Fruit fly (Drosophila melanogaster): ENCODE data around the gene mrt.
A peak's percentile ranks its signal among the peaks of the same experiment; 100 is the strongest.

Gene mrt

DNA sequence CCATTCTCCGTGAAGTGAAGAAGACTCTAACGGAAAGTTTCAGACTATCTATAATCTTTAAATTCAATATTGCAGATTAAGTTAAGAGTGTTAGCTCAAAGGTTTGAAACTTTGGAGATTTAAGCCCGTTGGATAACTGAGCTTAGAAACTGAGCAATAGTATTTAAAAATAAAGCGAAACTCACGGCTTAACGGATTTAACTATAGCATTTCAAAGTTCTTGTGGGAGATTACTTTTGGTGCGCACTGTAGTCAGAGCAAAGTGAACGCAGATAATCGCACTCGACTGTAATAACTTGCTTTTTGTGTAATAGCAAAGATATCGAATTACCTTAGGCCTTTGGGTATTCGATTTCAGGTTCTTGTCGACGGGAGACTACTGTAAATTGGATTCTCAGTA is at the start of gene mrt (continued):
- TF ChIP-seq Nf-YB (GFP tag; optimal IDR thresholded peaks at IDR 0.05) = peak; percentile 33
- no peak for TF ChIP-seq stc (GFP tag; IDR thresholded peaks at IDR 0.05)
- peak; percentile 37 for TF ChIP-seq schlank (tag; optimal IDR thresholded peaks at IDR 0.05)
- TF ChIP-seq gem (tag; optimal IDR thresholded peaks at IDR 0.05) = peak; percentile 66
- peak; percentile 46 for TF ChIP-seq CG11398 (GFP tag; optimal IDR thresholded peaks at IDR 0.05)
- no peak for TF ChIP-seq cg (GFP tag; optimal IDR thresholded peaks at IDR 0.05)
- TF ChIP-seq CG16813 (GFP tag; IDR thresholded peaks at IDR 0.05; ENCODE audit: partially characterized antibody) = no peak
- TF ChIP-seq rib (GFP tag; IDR thresholded peaks at IDR 0.05) = 0 out of 2 replicates have a peak, but pooled peaks have one; percentile 9
- no peak for TF ChIP-seq CkIIα-i1 (GFP tag; IDR thresholded peaks at IDR 0.05)
- TF ChIP-seq CG8290 (GFP tag; optimal IDR thresholded peaks at IDR 0.05) = peak; percentile 21
- peak in 1 of 2 experiments; percentile 55 for TF ChIP-seq CG8290 (tag; optimal IDR thresholded peaks at IDR 0.05)
- TF ChIP-seq Jarid2 (GFP tag; optimal IDR thresholded peaks at IDR 0.05) = no peak
- no peak for TF ChIP-seq cas (GFP tag; IDR thresholded peaks at IDR 0.05)
- TF ChIP-seq CG10565 (GFP tag; optimal IDR thresholded peaks at IDR 0.05) = no peak
- no peak for TF ChIP-seq CG9797 (GFP tag; optimal IDR thresholded peaks at IDR 0.05)
- peak; percentile 55 for TF ChIP-seq CG18599 (GFP tag; optimal IDR thresholded peaks at IDR 0.05)
- peak; percentile 42 for TF ChIP-seq CrebB (tag; optimal IDR thresholded peaks at IDR 0.05)
- no peak for TF ChIP-seq CG10147 (GFP tag; optimal IDR thresholded peaks at IDR 0.05)
- peak; percentile 53 for TF ChIP-seq CG2712 (tag; optimal IDR thresholded peaks at IDR 0.05)
- no peak for TF ChIP-seq tap (tag; optimal IDR thresholded peaks at IDR 0.05)
- TF ChIP-seq CG1603 (tag; optimal IDR thresholded peaks at IDR 0.05) = peak; percentile 31
- no peak for TF ChIP-seq fd102C (GFP tag; optimal IDR thresholded peaks at IDR 0.05)
- 0 out of 2 replicates have a peak, but pooled peaks have one; percentile 10 for TF ChIP-seq HLH3B (GFP tag; IDR thresholded peaks at IDR 0.05)
- TF ChIP-seq NfI (GFP tag; optimal IDR thresholded peaks at IDR 0.05) = peak; percentile 55
- peak; percentile 10 for TF ChIP-seq CG8281 (tag; optimal IDR thresholded peaks at IDR 0.05)
- peak; percentile 55 for TF ChIP-seq CG7786 (GFP tag; optimal IDR thresholded peaks at IDR 0.05)
- no peak for TF ChIP-seq CG2202 (tag; optimal IDR thresholded peaks at IDR 0.05)
- no peak; the same call in 1 of the 2 replicates for TF ChIP-seq CG32767 (GFP tag; IDR thresholded peaks at IDR 0.05)
- no peak for TF ChIP-seq NC2β (GFP tag; optimal IDR thresholded peaks at IDR 0.05)
- peak; percentile 52; the same call in 1 of the 3 replicates for TF ChIP-seq otp (GFP tag; IDR thresholded peaks at IDR 0.05)
- TF ChIP-seq exex (tag; optimal IDR thresholded peaks at IDR 0.05) = no peak
- no peak for TF ChIP-seq Nf-YA (GFP tag; IDR thresholded peaks at IDR 0.05)
- TF ChIP-seq Scr (GFP tag; IDR thresholded peaks at IDR 0.05; ENCODE audit: partially characterized antibody) = no peak
- no peak for TF ChIP-seq CG16779 (GFP tag; IDR thresholded peaks at IDR 0.05)
- peak; percentile 6 for TF ChIP-seq da (GFP tag; optimal IDR thresholded peaks at IDR 0.05)
- no peak for TF ChIP-seq ttk (GFP tag; IDR thresholded peaks at IDR 0.05)
- peak; percentile 21; the same call in 1 of the 3 replicates for TF ChIP-seq CG34422 (GFP tag; IDR thresholded peaks at IDR 0.05)
- TF ChIP-seq CG15269 (tag; optimal IDR thresholded peaks at IDR 0.05) = peak; percentile 70
- TF ChIP-seq Ssrp (tag; optimal IDR thresholded peaks at IDR 0.05) = peak; percentile 45
- TF ChIP-seq CG9727 (GFP tag; optimal IDR thresholded peaks at IDR 0.05) = peak; percentile 52
- TF ChIP-seq CG17612 (GFP tag; IDR thresholded peaks at IDR 0.05) = no peak
- peak; percentile 14 for TF ChIP-seq Sry-δ (GFP tag; optimal IDR thresholded peaks at IDR 0.05)
- TF ChIP-seq CG10654 (GFP tag; optimal IDR thresholded peaks at IDR 0.05) = peak; percentile 7
- TF ChIP-seq CG15514 (GFP tag; optimal IDR thresholded peaks at IDR 0.05) = peak; percentile 49
- TF ChIP-seq CG7271 (tag; optimal IDR thresholded peaks at IDR 0.05) = no peak
- TF ChIP-seq CG15696 (tag; optimal IDR thresholded peaks at IDR 0.05) = no peak
- TF ChIP-seq CG30403 (GFP tag; optimal IDR thresholded peaks at IDR 0.05) = peak; percentile 70
- TF ChIP-seq jigr1 (GFP tag; IDR thresholded peaks at IDR 0.05) = no peak
- no peak for TF ChIP-seq chm (GFP tag; IDR thresholded peaks at IDR 0.05)
- peak; percentile 43 for TF ChIP-seq org-1 (GFP tag; optimal IDR thresholded peaks at IDR 0.05)
- TF ChIP-seq Mad (GFP tag; optimal IDR thresholded peaks at IDR 0.05) = no peak
